Worm (Caenorhabditis elegans): ENCODE results near the gene F18A11.5.

DNA sequence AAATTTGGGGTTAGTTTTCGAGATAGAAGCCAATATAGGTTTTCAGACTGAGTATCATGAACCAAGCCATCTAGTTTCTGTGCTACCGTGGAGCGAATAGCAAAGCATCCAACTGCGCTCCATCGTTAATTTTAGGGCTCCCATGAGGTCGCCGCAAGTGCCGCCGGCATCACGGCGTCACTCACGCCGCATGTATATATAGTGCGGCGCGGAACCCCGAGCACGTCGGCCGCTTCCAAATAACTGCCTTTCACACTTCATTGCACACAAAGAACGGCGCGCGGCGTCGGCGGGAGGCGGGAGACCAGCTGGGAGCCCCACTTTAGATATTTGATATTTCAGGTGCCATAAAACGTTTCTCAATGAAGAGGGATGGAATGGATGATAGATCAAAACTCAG, 36.0 kb upstream of the F18A11.5 start:
- TF ChIP-seq W03F9.2 (tag; optimal IDR thresholded peaks at IDR 0.05) (no peak), him-1 (tag; optimal IDR thresholded peaks at IDR 0.05) (no peak), dao-5 (tag; optimal IDR thresholded peaks at IDR 0.05) (no peak)

Measured in whole organism, L4/young adult.